Worm (Caenorhabditis elegans): ENCODE results near the gene sox-2.
A peak's percentile ranks its signal among the peaks of the same experiment; 100 is the strongest.

The sox-2 gene

DNA sequence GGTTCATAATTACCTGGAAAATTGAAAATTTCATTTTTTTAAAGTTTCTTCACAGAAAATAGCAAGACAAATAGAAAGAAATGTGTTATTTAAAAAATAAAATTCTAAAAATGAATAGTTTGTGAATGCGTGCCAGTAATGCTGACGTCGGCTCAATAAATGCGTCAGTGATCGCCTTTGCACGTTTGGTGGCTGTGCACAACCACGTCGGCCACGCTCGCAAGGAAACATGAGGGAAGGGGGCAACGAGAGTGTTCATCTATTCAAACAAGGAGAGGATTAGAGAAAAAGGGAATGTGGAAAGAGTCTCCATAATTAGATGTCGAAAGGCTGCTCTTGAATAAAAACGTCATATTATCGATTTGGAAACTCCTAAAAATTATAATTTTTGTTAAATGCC is 37.4 kb upstream of the sox-2 start, which contains the start of gene uggt-1 (continued):
- no peak for TF ChIP-seq hrde-1 (tag; optimal IDR thresholded peaks at IDR 0.05; ENCODE audit: borderline replicate concordance)
- TF ChIP-seq nfyb-1 (GFP tag; IDR thresholded peaks at IDR 0.05): peak; percentile 54
- no peak for TF ChIP-seq T26A5.8 (tag; optimal IDR thresholded peaks at IDR 0.05)
- peak; percentile 63 for TF ChIP-seq hmg-1.2 (GFP tag; IDR thresholded peaks at IDR 0.05)
- no peak for TF ChIP-seq nhr-179 (tag; optimal IDR thresholded peaks at IDR 0.05)
- TF ChIP-seq mes-4 (tag; optimal IDR thresholded peaks at IDR 0.05): no peak
- no peak for TF ChIP-seq F39B2.1 (GFP tag; IDR thresholded peaks at IDR 0.05)
- no peak for TF ChIP-seq bed-1 (GFP tag; IDR thresholded peaks at IDR 0.05)
- TF ChIP-seq F49E8.2 (tag; optimal IDR thresholded peaks at IDR 0.05; ENCODE audit: insufficient read depth): no peak
- TF ChIP-seq pbrm-1 (GFP tag; IDR thresholded peaks at IDR 0.05): peak; percentile 85
- TF ChIP-seq akir-1 (GFP tag; optimal IDR thresholded peaks at IDR 0.05): no peak
- TF ChIP-seq B0035.1 (tag; optimal IDR thresholded peaks at IDR 0.05): peak; percentile 22
- no peak for TF ChIP-seq ceh-40 (GFP tag; IDR thresholded peaks at IDR 0.05)
- peak; percentile 96 for TF ChIP-seq ztf-18 (tag; optimal IDR thresholded peaks at IDR 0.05)
- peak; percentile 31 for TF ChIP-seq tlf-1 (GFP tag; optimal IDR thresholded peaks at IDR 0.05)
- TF ChIP-seq ztf-25 (GFP tag; IDR thresholded peaks at IDR 0.05): no peak
- TF ChIP-seq tbx-9 (tag; optimal IDR thresholded peaks at IDR 0.05; ENCODE audit: borderline replicate concordance): no peak
- TF ChIP-seq F10E7.11 (tag; optimal IDR thresholded peaks at IDR 0.05): no peak
- no peak for TF ChIP-seq madf-6 (GFP tag; IDR thresholded peaks at IDR 0.05)
- no peak for TF ChIP-seq xnd-1 (tag; optimal IDR thresholded peaks at IDR 0.05)
- peak; percentile 1 for TF ChIP-seq unc-62 (GFP tag; optimal IDR thresholded peaks at IDR 0.05)
- TF ChIP-seq nfya-2 (GFP tag; IDR thresholded peaks at IDR 0.05): no peak
- TF ChIP-seq hlh-26 (GFP tag; conservative IDR thresholded peaks at IDR 0.05): no peak
- TF ChIP-seq Y53G8AR.9 (GFP tag; conservative IDR thresholded peaks at IDR 0.05): no peak
- no peak for TF ChIP-seq lag-1 (GFP tag; IDR thresholded peaks at IDR 0.05)
- no peak for TF ChIP-seq ztf-22 (GFP tag; optimal IDR thresholded peaks at IDR 0.05)
- no peak for TF ChIP-seq ztf-28 (GFP tag; IDR thresholded peaks at IDR 0.05)
- 0 out of 2 replicates have a peak, but pooled peaks have one; percentile 33 for TF ChIP-seq C17E4.6 (GFP tag; IDR thresholded peaks at IDR 0.05)
- TF ChIP-seq madf-10 (tag; optimal IDR thresholded peaks at IDR 0.05): peak; percentile 71
- TF ChIP-seq snpc-1.1 (tag; optimal IDR thresholded peaks at IDR 0.05; ENCODE audit: insufficient read depth): no peak
- peak; percentile 97 for TF ChIP-seq nhr-80 (tag; optimal IDR thresholded peaks at IDR 0.05)
- TF ChIP-seq F52B5.7 (tag; optimal IDR thresholded peaks at IDR 0.05): no peak
- TF ChIP-seq ekl-4 (GFP tag; IDR thresholded peaks at IDR 0.05): 0 out of 2 replicates have a peak, but pooled peaks have one; percentile 42
- no peak for TF ChIP-seq Y95B8A.8 (GFP tag; IDR thresholded peaks at IDR 0.05)
- peak; percentile 87 for TF ChIP-seq let-607 (tag; optimal IDR thresholded peaks at IDR 0.05)
- TF ChIP-seq tbp1 (GFP tag; optimal IDR thresholded peaks at IDR 0.05): peak; percentile 61
- TF ChIP-seq chd-7 (tag; optimal IDR thresholded peaks at IDR 0.05): peak; percentile 69
- TF ChIP-seq cebp-1 (GFP tag; IDR thresholded peaks at IDR 0.05): peak; percentile 63
- TF ChIP-seq cebp-1 (tag; optimal IDR thresholded peaks at IDR 0.05): peak; percentile 91
- peak; percentile 64; the same call in 1 of the 2 replicates for TF ChIP-seq lir-1 (GFP tag; conservative IDR thresholded peaks at IDR 0.05)
- TF ChIP-seq sdz-38 (tag; optimal IDR thresholded peaks at IDR 0.05): no peak
- no peak for TF ChIP-seq Y79H2A.3 (GFP tag; conservative IDR thresholded peaks at IDR 0.05)
- TF ChIP-seq ceh-58 (GFP tag; IDR thresholded peaks at IDR 0.05): no peak
- TF ChIP-seq zfh-2 (GFP tag; conservative IDR thresholded peaks at IDR 0.05): peak; percentile 91
- TF ChIP-seq lin-35 (GFP tag; optimal IDR thresholded peaks at IDR 0.05): peak in 1 of 3 experiments; percentile 87
- peak; percentile 59 for TF ChIP-seq ets-4 (GFP tag; optimal IDR thresholded peaks at IDR 0.05)
- no peak for TF ChIP-seq F22D6.2 (tag; optimal IDR thresholded peaks at IDR 0.05)
- no peak for TF ChIP-seq F37B4.10 (GFP tag; IDR thresholded peaks at IDR 0.05)
- TF ChIP-seq F23B12.7 (tag; optimal IDR thresholded peaks at IDR 0.05; ENCODE audit: insufficient read depth): no peak
